Worm (Caenorhabditis elegans): ENCODE measurements around the gene ZC204.13.

ce11 chrII:1640496-1640895 is 20.3 kb downstream of the ZC204.13 start, which contains the start of gene srh-72:
- TF ChIP-seq lag-1 (GFP tag; IDR thresholded peaks at IDR 0.05) (no peak), unc-62 (GFP tag; optimal IDR thresholded peaks at IDR 0.05) (no peak), ama-1 (optimal IDR thresholded peaks at IDR 0.05) (no peak), ama-1 (GFP tag; optimal IDR thresholded peaks at IDR 0.05) (no peak), ceh-79 (tag; optimal IDR thresholded peaks at IDR 0.05) (no peak)
